Worm (Caenorhabditis elegans) whole organism, late embryonic: ENCODE measurements around the gene pbs-3.

Experiments used
- C08G9.2 ChIP-seq: sonication (generic microtip); optimal IDR thresholded peaks from 2 replicates; lab custom pipeline; 2016; ENCODE audit warnings: mild to moderate bottlenecking, missing genetic modification characterization, moderate library complexity, missing compliant biosample characterization
- K09A11.1 ChIP-seq: sonication (generic microtip); optimal IDR thresholded peaks from 2 replicates; lab custom pipeline; 2017; ENCODE audit warnings: antibody characterized with exemption, mild to moderate bottlenecking, missing genetic modification characterization, missing compliant biosample characterization; ENCODE audit not compliant: insufficient read depth
- Y22D7AL.16 ChIP-seq: sonication (generic microtip); optimal IDR thresholded peaks from 2 replicates; lab custom pipeline; 2016; ENCODE audit warnings: missing genetic modification characterization, missing compliant biosample characterization
- ama-1 ChIP-seq: fragments of 150-350 bp; optimal IDR thresholded peaks from 2 replicates; lab custom pipeline; 2014
- ceh-18 ChIP-seq: sonication (generic microtip); optimal IDR thresholded peaks from 2 replicates; lab custom pipeline; 2016; ENCODE audit warnings: missing genetic modification characterization, missing compliant biosample characterization
- ceh-19 ChIP-seq: fragments of 200-800 bp; sonication (Bioruptor generic); optimal IDR thresholded peaks from 2 replicates; lab custom pipeline; 2018; ENCODE audit warnings: mild to moderate bottlenecking, missing genetic modification characterization, missing compliant biosample characterization
- ceh-24 ChIP-seq: sonication (generic microtip); optimal IDR thresholded peaks from 2 replicates; lab custom pipeline; 2016; ENCODE audit warnings: mild to moderate bottlenecking, missing genetic modification characterization, missing compliant biosample characterization
- ceh-30 ChIP-seq: fragments of 150-350 bp; optimal IDR thresholded peaks from 2 replicates; lab custom pipeline; 2014; ENCODE audit warnings: missing biosample characterization, missing genetic modification characterization
- ceh-31 ChIP-seq: sonication (generic microtip); optimal IDR thresholded peaks from 2 replicates; lab custom pipeline; 2016; ENCODE audit warnings: missing genetic modification characterization, missing compliant biosample characterization
- ceh-34 ChIP-seq: sonication (generic microtip); optimal IDR thresholded peaks from 2 replicates; lab custom pipeline; 2016; ENCODE audit warnings: mild to moderate bottlenecking, missing genetic modification characterization, missing compliant biosample characterization
- ceh-6 ChIP-seq: fragments of 200-800 bp; sonication (Bioruptor generic); optimal IDR thresholded peaks from 2 replicates; lab custom pipeline; 2018; ENCODE audit warnings: mild to moderate bottlenecking, missing genetic modification characterization, missing compliant biosample characterization
- elt-2 ChIP-seq: sonication (generic microtip); optimal IDR thresholded peaks from 2 replicates; lab custom pipeline; 2016; ENCODE audit warnings: missing genetic modification reagents, missing genetic modification characterization, missing compliant biosample characterization
- elt-4 ChIP-seq: sonication (generic microtip); optimal IDR thresholded peaks from 2 replicates; lab custom pipeline; 2016; ENCODE audit warnings: missing genetic modification characterization, missing compliant biosample characterization
- ets-4 ChIP-seq: sonication (generic microtip); optimal IDR thresholded peaks from 2 replicates; lab custom pipeline; 2016; ENCODE audit warnings: missing genetic modification characterization, missing compliant biosample characterization
- eyg-1 ChIP-seq: sonication (generic microtip); optimal IDR thresholded peaks from 2 replicates; lab custom pipeline; 2016; ENCODE audit warnings: missing genotype, missing genetic modification characterization, missing compliant biosample characterization
- fkh-10 ChIP-seq: fragments of 150-350 bp; optimal IDR thresholded peaks from 2 replicates; lab custom pipeline; 2014; ENCODE audit warnings: missing biosample characterization, missing genetic modification reagents, missing genetic modification characterization
- gmeb-2 ChIP-seq: sonication (generic microtip); optimal IDR thresholded peaks from 2 replicates; lab custom pipeline; 2016; ENCODE audit warnings: missing genetic modification characterization, inconsistent platforms, missing compliant biosample characterization
- hlh-15 ChIP-seq: sonication (generic microtip); optimal IDR thresholded peaks from 2 replicates; lab custom pipeline; 2016; ENCODE audit warnings: missing genetic modification characterization, missing compliant biosample characterization
- hlh-6 ChIP-seq: sonication (generic microtip); optimal IDR thresholded peaks from 2 replicates; lab custom pipeline; 2016; ENCODE audit warnings: missing genotype, missing genetic modification characterization, missing compliant biosample characterization
- nhr-11 ChIP-seq: fragments of 150-350 bp; optimal IDR thresholded peaks from 2 replicates; lab custom pipeline; 2014; ENCODE audit warnings: missing biosample characterization, missing genetic modification characterization
- npax-4 ChIP-seq: sonication (generic microtip); optimal IDR thresholded peaks from 2 replicates; lab custom pipeline; 2016; ENCODE audit warnings: missing genetic modification characterization, missing compliant biosample characterization
- odd-2 ChIP-seq: sonication (generic microtip); optimal IDR thresholded peaks from 2 replicates; lab custom pipeline; 2017; ENCODE audit warnings: antibody characterized with exemption, mild to moderate bottlenecking, missing genetic modification characterization, missing compliant biosample characterization
- pag-3 ChIP-seq: sonication (generic microtip); optimal IDR thresholded peaks from 2 replicates; lab custom pipeline; 2016; ENCODE audit warnings: missing compliant biosample characterization, missing genetic modification characterization, borderline replicate concordance
- pax-1 ChIP-seq: fragments of 150-350 bp; optimal IDR thresholded peaks from 2 replicates; lab custom pipeline; 2014; ENCODE audit warnings: missing biosample characterization, missing genetic modification characterization
- pha-2 ChIP-seq: sonication (generic microtip); optimal IDR thresholded peaks from 2 replicates; lab custom pipeline; 2017; ENCODE audit warnings: mild to moderate bottlenecking, missing genetic modification characterization, missing compliant biosample characterization
- ref-2 ChIP-seq: sonication (generic microtip); optimal IDR thresholded peaks from 2 replicates; lab custom pipeline; 2016; ENCODE audit warnings: missing genetic modification characterization, missing compliant biosample characterization
- rnt-1 ChIP-seq: sonication (generic microtip); optimal IDR thresholded peaks from 2 replicates; lab custom pipeline; 2016; ENCODE audit warnings: missing genetic modification characterization, missing compliant biosample characterization
- sox-2 ChIP-seq: fragments of 200-800 bp; sonication (Bioruptor generic); IDR thresholded peaks from 2 replicates; pipeline ENCODE4 v1.3.6; 2022; ENCODE audit warnings: missing genetic modification reagents, missing genetic modification characterization, missing compliant biosample characterization
- sox-4 ChIP-seq: sonication (generic microtip); optimal IDR thresholded peaks from 2 replicates; lab custom pipeline; 2017; ENCODE audit warnings: mild to moderate bottlenecking, missing genetic modification characterization, inconsistent platforms, missing compliant biosample characterization
- tbx-2 ChIP-seq: sonication (generic microtip); optimal IDR thresholded peaks from 2 replicates; lab custom pipeline; 2016; ENCODE audit warnings: missing genetic modification characterization, missing compliant biosample characterization
- tbx-7 ChIP-seq: sonication (generic microtip); optimal IDR thresholded peaks from 2 replicates; lab custom pipeline; 2016; ENCODE audit warnings: missing genotype, missing genetic modification characterization, missing compliant biosample characterization
- ttx-3 ChIP-seq: sonication (generic microtip); optimal IDR thresholded peaks from 2 replicates; lab custom pipeline; 2016; ENCODE audit warnings: missing genetic modification reagents, missing genetic modification characterization, missing compliant biosample characterization
- unc-42 ChIP-seq: sonication (generic microtip); optimal IDR thresholded peaks from 2 replicates; lab custom pipeline; 2016; ENCODE audit warnings: missing genotype, missing genetic modification characterization, missing compliant biosample characterization
- unc-86 ChIP-seq: sonication (generic microtip); optimal IDR thresholded peaks from 2 replicates; lab custom pipeline; 2016; ENCODE audit warnings: missing genetic modification characterization, missing compliant biosample characterization
- zip-5 ChIP-seq: sonication (generic microtip); optimal IDR thresholded peaks from 2 replicates; lab custom pipeline; 2016; ENCODE audit warnings: missing genetic modification characterization, missing compliant biosample characterization

The pbs-3 gene

DNA sequence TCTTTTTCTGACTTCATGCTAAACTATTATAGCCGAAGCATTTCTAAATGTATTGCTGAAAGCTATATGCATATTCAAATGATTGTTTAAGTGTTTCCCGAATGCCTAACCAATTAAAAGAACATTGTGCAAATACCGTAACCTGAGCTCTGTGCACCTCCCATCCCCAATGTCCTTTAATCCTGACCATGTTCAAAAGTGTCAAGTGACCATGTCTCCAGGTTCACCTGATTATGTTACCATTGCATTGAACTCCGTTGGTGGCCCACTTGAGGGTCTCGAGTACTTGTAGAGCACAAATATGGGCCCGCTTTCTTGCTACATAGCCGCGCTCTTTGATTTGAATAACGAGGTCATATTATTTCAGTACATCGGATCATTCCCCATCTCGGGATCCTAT is 20.1 kb upstream of the pbs-3 start:
- TF ChIP-seq tbx-7 (tag; lab: Kevin White, UChicago): no peak
- no peak for TF ChIP-seq ceh-18 (tag; lab: Kevin White, UChicago)
- no peak for TF ChIP-seq tbx-2 (tag; lab: Kevin White, UChicago)
- no peak for TF ChIP-seq odd-2 (tag; lab: Kevin White, UChicago)
- no peak for TF ChIP-seq sox-4
- peak; percentile 87 for TF ChIP-seq ceh-34 (tag; lab: Kevin White, UChicago)
- TF ChIP-seq gmeb-2 (tag; lab: Kevin White, UChicago): no peak
- TF ChIP-seq C08G9.2 (tag; lab: Kevin White, UChicago): no peak

DNA sequence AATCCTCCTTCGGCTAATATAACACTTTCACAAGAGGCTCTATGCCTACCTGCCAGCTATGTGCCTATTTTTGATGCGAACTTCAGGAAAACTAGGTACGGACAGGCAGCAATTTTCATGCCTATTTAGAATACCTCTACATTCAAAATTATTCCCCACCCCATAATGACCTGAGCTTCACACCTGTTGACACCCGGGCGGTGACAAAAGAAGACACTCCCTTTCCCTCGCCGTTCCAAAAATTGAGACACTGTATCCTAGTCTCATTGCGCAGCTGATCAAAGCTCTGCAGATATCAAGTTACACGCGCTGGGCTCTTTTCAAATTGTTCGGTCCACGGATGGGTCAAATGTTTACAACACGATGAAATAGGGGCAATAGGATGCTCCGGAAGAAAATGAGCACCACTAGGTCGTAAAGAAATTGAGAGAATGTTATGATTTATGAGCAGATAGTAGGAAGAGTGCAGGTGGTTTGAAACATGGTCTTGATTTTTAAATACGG is 19.3 kb upstream of the pbs-3 start:
- TF ChIP-seq hlh-6 (tag; lab: Kevin White, UChicago) (no peak), ceh-34 (tag; lab: Kevin White, UChicago) (peak; percentile 93), ama-1 (lab: Kevin White, UChicago) (no peak), ceh-31 (tag; lab: Kevin White, UChicago) (no peak)

- no peak for TF ChIP-seq ttx-3 (tag; lab: Kevin White, UChicago)
- no peak for TF ChIP-seq C08G9.2 (tag; lab: Kevin White, UChicago)
- no peak for TF ChIP-seq pax-1 (tag; lab: Kevin White, UChicago)
- TF ChIP-seq ets-4 (tag; lab: Kevin White, UChicago): no peak
- no peak for TF ChIP-seq eyg-1
- TF ChIP-seq odd-2 (tag; lab: Kevin White, UChicago): no peak
- no peak for TF ChIP-seq gmeb-2 (tag; lab: Kevin White, UChicago)
These were observed 13.6 kb upstream of the pbs-3 start, which contains the start of gene shc-2 for ce11 chrII:4968863-4969262. Gene shc-2 (plus strand): TSS chrII:4969163.

ce11 chrII:4967636-4968035 is 12.4 kb upstream of the pbs-3 start:
- peak; percentile 93 for TF ChIP-seq elt-2 (tag; lab: Kevin White, UChicago)
- no peak for TF ChIP-seq ceh-24 (tag; lab: Kevin White, UChicago)

ce11 chrII:4966576-4966975 is 11.3 kb upstream of the pbs-3 start:
- TF ChIP-seq elt-2 (tag; lab: Kevin White, UChicago) (peak; percentile 99), fkh-10 (GFP tag; lab: Kevin White, UChicago) (no peak)

- TF ChIP-seq elt-2 (tag; lab: Kevin White, UChicago) (peak; percentile 96), ref-2 (no peak), elt-4 (tag; lab: Kevin White, UChicago) (no peak), npax-4 (no peak), sox-2 (GFP tag; lab: Robert Waterston, UW) (no peak)
These were observed 5.5 kb upstream of the pbs-3 start for ce11 chrII:4960690-4961089.

- no peak for TF ChIP-seq C08G9.2 (tag; lab: Kevin White, UChicago)
- TF ChIP-seq npax-4: no peak
- TF ChIP-seq ceh-24 (tag; lab: Kevin White, UChicago): no peak
- TF ChIP-seq unc-42: no peak
These were observed 4.5 kb upstream of the pbs-3 start, which contains the start of gene ulp-2 for ce11 chrII:4959719-4960118. Gene ulp-2 (minus strand): TSS chrII:4959876.

ce11 chrII:4954099-4954959 is 898 bp downstream of the pbs-3 start:
- TF ChIP-seq ceh-24 (tag; lab: Kevin White, UChicago) (no peak), eyg-1 (no peak), ceh-6 (GFP tag; lab: Kevin White, UChicago) (no peak), pax-1 (tag; lab: Kevin White, UChicago) (no peak), unc-86 (tag; lab: Kevin White, UChicago) (no peak), elt-4 (tag; lab: Kevin White, UChicago) (no peak), rnt-1 (tag; lab: Kevin White, UChicago) (no peak), nhr-11 (tag; lab: Kevin White, UChicago) (no peak), K09A11.1 (tag; lab: Kevin White, UChicago) (no peak), Y22D7AL.16 (no peak), hlh-15 (tag; lab: Kevin White, UChicago) (no peak), pag-3 (tag; lab: Kevin White, UChicago) (no peak), ceh-19 (GFP tag; lab: Kevin White, UChicago) (no peak), pha-2 (tag; lab: Kevin White, UChicago) (no peak), zip-5 (tag; lab: Kevin White, UChicago) (no peak), ceh-30 (tag; lab: Kevin White, UChicago) (no peak), sox-2 (GFP tag; lab: Robert Waterston, UW) (no peak), ceh-31 (tag; lab: Kevin White, UChicago) (no peak)
- TF ChIP-seq, all 69 proteins: peak for 0
